Fruit fly (Drosophila melanogaster) whole organism, pupa: ENCODE data around the gene CG32750.

Source experiments
- CG10348 ChIP-seq: fragments of 200-800 bp; sonication (Bioruptor generic); IDR thresholded peaks from 2 replicates; pipeline ENCODE4 v1.3.6; 2022; ENCODE audit warnings: missing biosample characterization, missing genetic modification characterization
- CG13204 ChIP-seq: fragments of 200-800 bp; sonication (Bioruptor generic); optimal IDR thresholded peaks from 2 replicates; lab custom pipeline; 2018; ENCODE audit warnings: missing biosample characterization, mild to moderate bottlenecking, missing genetic modification characterization, moderate library complexity
- CG32121 ChIP-seq: fragments of 200-800 bp; sonication (Bioruptor generic); IDR thresholded peaks from 2 replicates; pipeline ENCODE4 v1.3.6; 2022; ENCODE audit warnings: missing biosample characterization, missing genetic modification characterization
- CG8301 ChIP-seq: fragments of 200-800 bp; sonication (Bioruptor generic); optimal IDR thresholded peaks from 2 replicates; lab custom pipeline; 2018; ENCODE audit warnings: missing biosample characterization, mild to moderate bottlenecking, missing genetic modification characterization
- EcR ChIP-seq: fragments of 200-800 bp; sonication (Bioruptor generic); optimal IDR thresholded peaks from 3 replicates; lab custom pipeline; 2019; ENCODE audit warnings: missing biosample characterization, missing genetic modification characterization, mild to moderate bottlenecking, moderate library complexity, missing genetic modification reagents
- Ets98B ChIP-seq: fragments of 200-800 bp; sonication (Bioruptor generic); IDR thresholded peaks from 2 replicates; pipeline ENCODE4 v1.3.6; 2022; ENCODE audit warnings: missing biosample characterization, missing genetic modification characterization
- Pif1B ChIP-seq: fragments of 200-800 bp; sonication (Bioruptor generic); optimal IDR thresholded peaks from 3 replicates; lab custom pipeline; 2016; ENCODE audit warnings: missing biosample characterization, missing genetic modification characterization
- gl ChIP-seq: fragments of 200-800 bp; sonication (Bioruptor generic); optimal IDR thresholded peaks from 2 replicates; lab custom pipeline; 2018; ENCODE audit warnings: missing biosample characterization, mild to moderate bottlenecking, missing genetic modification characterization
- rn ChIP-seq: fragments of 200-800 bp; sonication (Bioruptor generic); IDR thresholded peaks from 2 replicates; pipeline ENCODE4 v1.3.6; 2022; ENCODE audit warnings: missing biosample characterization, missing genetic modification characterization

DNA sequence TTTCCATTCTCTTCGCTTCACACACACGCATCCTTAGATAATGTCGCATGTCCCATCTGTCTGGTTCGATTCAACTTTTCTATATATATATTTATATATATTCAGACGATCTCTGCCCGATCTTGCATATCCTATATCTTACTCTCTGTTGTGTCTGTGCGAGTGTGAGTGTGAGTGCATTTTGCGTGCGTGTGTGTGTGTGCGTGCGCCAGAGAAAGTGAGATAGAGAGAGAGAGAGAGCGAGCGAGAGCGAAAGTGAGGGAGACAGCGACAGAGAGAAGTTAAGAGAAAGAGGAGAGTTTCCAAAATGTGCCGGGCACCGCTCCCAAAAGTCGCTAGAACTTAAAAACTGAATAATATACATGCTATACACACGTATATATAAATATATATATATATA is 35.5 kb upstream of the CG32750 start:
- TF ChIP-seq rn (no peak), Pif1B (GFP tag; lab: Kevin White, UChicago) (no peak), CG8301 (tag; lab: Kevin White, UChicago) (no peak), Ets98B (GFP tag; lab: Robert Waterston, UW) (no peak), CG32121 (GFP tag; lab: Robert Waterston, UW) (no peak), CG10348 (GFP tag; lab: Robert Waterston, UW) (no peak), gl (no peak), EcR (GFP tag; lab: Kevin White, UChicago) (no peak), CG13204 (GFP tag; lab: Kevin White, UChicago) (no peak)
